Fruit fly (Drosophila melanogaster): ENCODE measurements around the gene CG45049.

The CG45049 gene

DNA sequence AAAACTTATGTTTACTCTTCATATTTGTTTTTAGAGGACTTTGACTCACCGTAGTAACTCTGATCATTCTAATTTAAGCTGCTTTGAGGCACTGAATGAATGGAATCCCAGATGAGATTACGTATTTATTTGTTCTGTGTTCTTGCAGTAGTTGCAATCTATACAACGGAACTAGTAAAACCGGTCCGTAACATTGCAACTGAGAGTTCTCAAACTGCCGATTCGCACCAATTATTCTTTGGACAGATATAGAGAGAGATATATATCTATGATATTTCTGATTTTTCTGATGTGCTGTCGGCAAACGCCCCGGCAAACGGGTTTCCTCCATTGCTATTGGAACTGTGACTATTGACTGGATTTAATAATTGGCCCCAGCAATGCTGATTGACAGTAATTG is 40.8 kb downstream of the CG45049 start, which contains the start of gene CG13841:
TSS of gene CG13841 (minus strand) at position 101 of the 400 bp plus-strand sequence.
- TF ChIP-seq CG11617 (GFP tag; optimal IDR thresholded peaks at IDR 0.05) (no peak), Clk (GFP tag; optimal IDR thresholded peaks at IDR 0.05) (no peak), CG7101 (tag; optimal IDR thresholded peaks at IDR 0.05) (no peak), CG1620 (GFP tag; optimal IDR thresholded peaks at IDR 0.05) (no peak), toe (GFP tag; optimal IDR thresholded peaks at IDR 0.05) (no peak), kay (GFP tag; ENCODE audit: borderline replicate concordance) (peak; percentile 7), bab1 (GFP tag; optimal IDR thresholded peaks at IDR 0.05) (no peak)

DNA sequence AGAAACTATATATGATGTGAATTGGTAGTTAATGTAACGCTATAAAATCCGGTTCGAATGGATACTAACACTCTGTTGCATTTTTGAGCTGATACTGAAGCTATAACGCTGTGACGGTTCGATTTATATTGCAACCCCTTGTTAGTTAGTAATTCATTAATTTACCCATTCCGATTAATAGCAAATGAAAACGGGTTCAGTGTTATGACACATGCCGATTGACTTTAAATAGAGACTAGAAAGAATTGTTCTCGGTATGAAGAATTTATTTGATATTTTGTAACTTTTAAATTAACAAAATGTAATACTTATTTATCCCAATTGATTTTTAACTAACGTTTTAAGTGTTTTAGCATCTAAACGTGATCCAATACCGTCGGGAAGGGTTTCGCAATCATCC is 41.9 kb downstream of the CG45049 start, which contains the start of gene CG43091:
TSS of gene CG43091 (minus strand) at position 101 of the 400 bp plus-strand sequence.
- TF ChIP-seq kay (GFP tag; ENCODE audit: borderline replicate concordance): peak; percentile 83
- no peak for TF ChIP-seq Crg-1 (GFP tag; optimal IDR thresholded peaks at IDR 0.05)
- TF ChIP-seq CG14711 (tag; optimal IDR thresholded peaks at IDR 0.05): no peak
- TF ChIP-seq bab1 (GFP tag; optimal IDR thresholded peaks at IDR 0.05): no peak

DNA sequence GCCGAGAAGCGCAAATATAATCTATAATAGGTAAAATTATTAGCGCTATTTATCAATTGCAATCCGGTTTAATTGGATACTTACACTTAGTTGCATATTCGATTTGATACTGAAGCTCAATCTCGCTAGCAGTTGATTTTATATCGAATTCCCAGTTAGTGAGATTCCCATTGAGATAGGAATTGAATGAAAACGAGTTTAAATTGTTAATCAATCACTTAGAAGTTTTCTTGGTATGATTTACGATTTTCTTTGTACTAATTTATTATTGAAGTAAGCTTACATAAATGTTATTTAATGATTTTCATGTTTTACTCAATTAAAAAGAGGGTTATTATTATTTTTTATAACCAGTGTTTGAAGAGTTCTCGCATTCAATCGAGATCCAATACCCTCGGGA is 42.8 kb downstream of the CG45049 start, which contains the start of gene CG43092:
TSS of gene CG43092 (minus strand) at position 101 of the 400 bp plus-strand sequence.
- TF ChIP-seq CG5204 (GFP tag; optimal IDR thresholded peaks at IDR 0.05): no peak
- TF ChIP-seq CG11617 (GFP tag; optimal IDR thresholded peaks at IDR 0.05): no peak
- TF ChIP-seq CG12768 (GFP tag; optimal IDR thresholded peaks at IDR 0.05): no peak
- TF ChIP-seq kay (GFP tag; ENCODE audit: borderline replicate concordance): no peak
- no peak for TF ChIP-seq cic (GFP tag; optimal IDR thresholded peaks at IDR 0.05)
- TF ChIP-seq toe (GFP tag; optimal IDR thresholded peaks at IDR 0.05): no peak
- no peak for TF ChIP-seq Mnt (GFP tag; optimal IDR thresholded peaks at IDR 0.05)
- TF ChIP-seq CG33017 (tag; optimal IDR thresholded peaks at IDR 0.05): no peak
- TF ChIP-seq CG14711 (tag; optimal IDR thresholded peaks at IDR 0.05): no peak
- TF ChIP-seq CG7045 (GFP tag; optimal IDR thresholded peaks at IDR 0.05): no peak
- no peak for TF ChIP-seq Hr96 (GFP tag; optimal IDR thresholded peaks at IDR 0.05)
- no peak for TF ChIP-seq Crg-1 (GFP tag; optimal IDR thresholded peaks at IDR 0.05)
- TF ChIP-seq CG1620 (GFP tag; optimal IDR thresholded peaks at IDR 0.05): no peak
- TF ChIP-seq ovo (GFP tag; optimal IDR thresholded peaks at IDR 0.05): no peak
- TF ChIP-seq bab1 (GFP tag; optimal IDR thresholded peaks at IDR 0.05): no peak
- TF ChIP-seq Clk (GFP tag; optimal IDR thresholded peaks at IDR 0.05): no peak
- TF ChIP-seq tj (GFP tag; optimal IDR thresholded peaks at IDR 0.05): no peak

DNA sequence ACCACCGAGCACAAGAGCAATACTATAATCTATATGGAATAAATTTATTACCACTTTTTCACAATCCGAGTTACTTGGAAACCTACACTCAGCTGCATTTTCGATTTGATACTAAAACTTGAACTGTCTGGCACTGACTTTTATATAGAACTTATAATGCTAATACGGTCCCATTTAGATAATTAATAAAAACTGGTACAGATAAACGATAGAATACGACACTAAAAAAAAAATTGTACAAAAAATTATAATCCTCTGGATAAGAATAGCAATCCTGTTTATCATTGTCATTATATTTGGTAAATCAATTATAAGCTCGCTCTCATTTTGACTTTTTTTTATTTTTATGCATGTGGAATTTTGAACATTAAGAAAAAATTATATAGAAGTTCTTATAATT is 43.4 kb downstream of the CG45049 start, which contains the start of gene CG43093:
TSS of gene CG43093 (minus strand) at position 101 of the 400 bp plus-strand sequence.
- TF ChIP-seq CG1620 (GFP tag; optimal IDR thresholded peaks at IDR 0.05) (no peak), cnc (optimal IDR thresholded peaks at IDR 0.05) (no peak), kay (GFP tag; ENCODE audit: borderline replicate concordance) (no peak), CG14711 (tag; optimal IDR thresholded peaks at IDR 0.05) (no peak), CG7045 (GFP tag; optimal IDR thresholded peaks at IDR 0.05) (no peak), Clk (GFP tag; optimal IDR thresholded peaks at IDR 0.05) (no peak), ovo (GFP tag; optimal IDR thresholded peaks at IDR 0.05) (no peak)

DNA sequence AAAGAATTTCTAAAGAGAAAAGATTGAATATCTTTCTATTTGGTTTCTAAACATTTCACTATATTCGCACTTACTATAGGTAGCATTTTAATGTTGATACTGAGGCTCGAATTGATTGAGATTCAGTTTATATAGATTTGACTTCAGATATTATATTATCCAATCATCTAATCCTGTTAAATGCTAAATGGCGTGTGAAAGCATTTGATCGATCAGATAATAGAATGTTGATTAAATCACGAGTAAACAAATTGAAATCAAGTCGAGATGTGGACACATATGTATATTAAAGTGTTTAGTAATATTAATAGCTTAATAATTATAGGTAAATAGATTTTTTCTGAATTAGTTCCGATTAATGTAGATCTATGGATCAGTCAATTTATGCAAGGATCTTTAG is 44.1 kb downstream of the CG45049 start, which contains the start of gene CG43094:
TSS of gene CG43094 (minus strand) at position 101 of the 400 bp plus-strand sequence.
- TF ChIP-seq cnc (optimal IDR thresholded peaks at IDR 0.05) (no peak), toe (GFP tag; optimal IDR thresholded peaks at IDR 0.05) (no peak), CG33017 (tag; optimal IDR thresholded peaks at IDR 0.05) (no peak), Crg-1 (GFP tag; optimal IDR thresholded peaks at IDR 0.05) (no peak), kay (GFP tag; ENCODE audit: borderline replicate concordance) (no peak), CG1620 (GFP tag; optimal IDR thresholded peaks at IDR 0.05) (no peak), Hr96 (GFP tag; optimal IDR thresholded peaks at IDR 0.05) (no peak), pad (GFP tag; optimal IDR thresholded peaks at IDR 0.05) (no peak), CG11617 (GFP tag; optimal IDR thresholded peaks at IDR 0.05) (no peak), cic (GFP tag; optimal IDR thresholded peaks at IDR 0.05) (no peak), Mnt (GFP tag; optimal IDR thresholded peaks at IDR 0.05) (no peak), tj (GFP tag; optimal IDR thresholded peaks at IDR 0.05) (no peak), CG5204 (GFP tag; optimal IDR thresholded peaks at IDR 0.05) (no peak), CG12768 (GFP tag; optimal IDR thresholded peaks at IDR 0.05) (no peak), Clk (GFP tag; optimal IDR thresholded peaks at IDR 0.05) (no peak), ovo (GFP tag; optimal IDR thresholded peaks at IDR 0.05) (no peak), bab1 (GFP tag; optimal IDR thresholded peaks at IDR 0.05) (no peak), CG7101 (tag; optimal IDR thresholded peaks at IDR 0.05) (no peak), CG7045 (GFP tag; optimal IDR thresholded peaks at IDR 0.05) (no peak), CG14711 (tag; optimal IDR thresholded peaks at IDR 0.05) (no peak)

DNA sequence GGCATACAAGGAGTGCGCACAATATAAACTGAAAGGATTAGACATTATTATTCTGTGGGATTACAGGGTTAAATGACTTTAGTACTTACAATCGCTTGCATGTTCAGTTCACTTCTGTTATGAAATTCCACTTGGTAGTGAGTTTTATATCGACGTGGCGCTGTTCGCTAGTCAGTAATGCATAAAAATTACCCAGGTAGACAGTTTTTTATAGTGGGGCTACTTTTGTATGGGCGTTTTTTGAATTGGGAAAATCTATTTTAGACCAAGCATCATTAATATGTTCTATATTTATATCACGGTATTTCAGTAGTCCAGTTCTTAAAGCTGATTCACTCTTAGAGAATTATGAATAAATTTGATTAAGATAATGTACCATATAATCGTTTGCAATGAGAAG is 44.9 kb downstream of the CG45049 start, which contains the start of gene CG43095:
TSS of gene CG43095 (minus strand) at position 101 of the 400 bp plus-strand sequence.
- no peak for TF ChIP-seq CG12768 (GFP tag; optimal IDR thresholded peaks at IDR 0.05)
- TF ChIP-seq CG1620 (GFP tag; optimal IDR thresholded peaks at IDR 0.05): no peak
- no peak for TF ChIP-seq Mnt (GFP tag; optimal IDR thresholded peaks at IDR 0.05)
- TF ChIP-seq Crg-1 (GFP tag; optimal IDR thresholded peaks at IDR 0.05): no peak
- TF ChIP-seq ovo (GFP tag; optimal IDR thresholded peaks at IDR 0.05): no peak
- TF ChIP-seq cnc (optimal IDR thresholded peaks at IDR 0.05): no peak
- no peak for TF ChIP-seq tj (GFP tag; optimal IDR thresholded peaks at IDR 0.05)
- no peak for TF ChIP-seq kay (GFP tag; ENCODE audit: borderline replicate concordance)
- TF ChIP-seq CG33017 (tag; optimal IDR thresholded peaks at IDR 0.05): no peak

DNA sequence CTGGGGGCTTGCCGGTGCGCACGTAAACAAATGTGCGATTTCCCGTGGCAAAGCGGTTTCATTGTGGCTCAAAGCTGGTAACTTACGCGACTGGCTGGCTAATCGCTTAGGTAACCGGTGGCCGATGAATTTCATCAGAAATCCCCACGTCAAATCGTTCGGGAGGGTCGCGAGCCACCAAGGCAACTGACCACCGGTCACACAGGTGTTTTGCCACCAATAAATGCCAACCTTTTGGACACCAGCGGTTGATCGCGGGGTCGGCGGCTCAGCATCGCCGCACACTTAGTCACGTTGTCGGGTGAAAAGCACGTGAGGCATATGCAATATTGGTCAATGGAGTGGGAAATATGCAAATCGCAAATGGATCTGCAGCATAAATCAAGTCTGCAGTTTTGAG is 49.7 kb downstream of the CG45049 start:
- TF ChIP-seq cnc (optimal IDR thresholded peaks at IDR 0.05) (no peak), ovo (GFP tag; optimal IDR thresholded peaks at IDR 0.05) (no peak), Hr96 (GFP tag; optimal IDR thresholded peaks at IDR 0.05) (no peak), CG11617 (GFP tag; optimal IDR thresholded peaks at IDR 0.05) (no peak), Mnt (GFP tag; optimal IDR thresholded peaks at IDR 0.05) (no peak), cic (GFP tag; optimal IDR thresholded peaks at IDR 0.05) (no peak), CG33017 (tag; optimal IDR thresholded peaks at IDR 0.05) (no peak), toe (GFP tag; optimal IDR thresholded peaks at IDR 0.05) (no peak), pad (GFP tag; optimal IDR thresholded peaks at IDR 0.05) (no peak), bab1 (GFP tag; optimal IDR thresholded peaks at IDR 0.05) (no peak), CG5204 (GFP tag; optimal IDR thresholded peaks at IDR 0.05) (no peak), CG12768 (GFP tag; optimal IDR thresholded peaks at IDR 0.05) (no peak), Clk (GFP tag; optimal IDR thresholded peaks at IDR 0.05) (no peak), CG1620 (GFP tag; optimal IDR thresholded peaks at IDR 0.05) (no peak), CG14711 (tag; optimal IDR thresholded peaks at IDR 0.05) (no peak), Crg-1 (GFP tag; optimal IDR thresholded peaks at IDR 0.05) (no peak), kay (GFP tag; ENCODE audit: borderline replicate concordance) (no peak), CG7045 (GFP tag; optimal IDR thresholded peaks at IDR 0.05) (no peak), tj (GFP tag; optimal IDR thresholded peaks at IDR 0.05) (no peak)
